Worm (Caenorhabditis elegans) whole organism, midembryonic: ENCODE data around the gene Y49F6C.7.

ENCODE experiments used
- T22C8.4 ChIP-seq: fragments of 200-800 bp; sonication (Bioruptor generic); IDR thresholded peaks from 2 replicates; pipeline ENCODE4 v1.3.6; 2022; ENCODE audit warnings: missing genetic modification characterization, missing compliant biosample characterization
- cog-1 ChIP-seq: sonication (generic microtip); optimal IDR thresholded peaks from 2 replicates; lab custom pipeline; 2016; ENCODE audit warnings: missing genetic modification characterization, missing compliant biosample characterization
- ztf-23 ChIP-seq: fragments of 200-800 bp; sonication (Bioruptor generic); IDR thresholded peaks from 2 replicates; pipeline ENCODE4 v1.3.6; 2022; ENCODE audit warnings: missing genetic modification reagents, missing genetic modification characterization, missing compliant biosample characterization

- TF ChIP-seq cog-1 (tag; lab: Kevin White, UChicago) = no peak
- TF ChIP-seq T22C8.4 (GFP tag; lab: Robert Waterston, UW) = no peak
- TF ChIP-seq ztf-23 (GFP tag; lab: Robert Waterston, UW) = no peak
These were observed 36.0 kb downstream of the Y49F6C.7 start, which contains the start of gene irld-27 for ce11 chrII:3332039-3332438.
